Worm (Caenorhabditis elegans) whole organism, L1 larva: ENCODE results near the gene ZK686.6.
A peak's percentile ranks its signal among the peaks of the same experiment; 100 is the strongest.

Source experiments
- C04F5.9 ChIP-seq: sonication (generic microtip); optimal IDR thresholded peaks from 2 replicates; lab custom pipeline; 2016; ENCODE audit warnings: missing genetic modification characterization, missing compliant biosample characterization
- C16A3.4 ChIP-seq: fragments of 150-350 bp; optimal IDR thresholded peaks from 2 replicates; lab custom pipeline; 2014; ENCODE audit warnings: missing biosample characterization, missing genetic modification characterization
- C34B4.2 ChIP-seq: sonication (generic microtip); optimal IDR thresholded peaks from 2 replicates; lab custom pipeline; 2017; ENCODE audit warnings: mild to moderate bottlenecking, missing genetic modification characterization, missing compliant biosample characterization
- aly-2 ChIP-seq: fragments of 150-350 bp; optimal IDR thresholded peaks from 2 replicates; lab custom pipeline; 2014; ENCODE audit warnings: missing biosample characterization, missing genetic modification characterization
- ceh-8 ChIP-seq: fragments of 200-800 bp; sonication (Bioruptor generic); optimal IDR thresholded peaks from 2 replicates; lab custom pipeline; 2018; ENCODE audit warnings: mild to moderate bottlenecking, missing genetic modification characterization, moderate library complexity, missing compliant biosample characterization
- ceh-88 ChIP-seq: fragments of 200-800 bp; sonication (Bioruptor generic); IDR thresholded peaks from 2 replicates; pipeline ENCODE4 v1.3.6; 2022; ENCODE audit warnings: missing genetic modification characterization, missing compliant biosample characterization
- ceh-90 ChIP-seq: sonication (generic microtip); optimal IDR thresholded peaks from 2 replicates; lab custom pipeline; 2016; ENCODE audit warnings: missing genetic modification characterization, missing compliant biosample characterization
- dsc-1 ChIP-seq: sonication (generic microtip); optimal IDR thresholded peaks from 2 replicates; lab custom pipeline; 2016; ENCODE audit warnings: mild to moderate bottlenecking, missing genetic modification characterization, missing compliant biosample characterization
- efl-3 ChIP-seq: fragments of 200-800 bp; sonication (Bioruptor generic); optimal IDR thresholded peaks from 2 replicates; lab custom pipeline; 2018; ENCODE audit warnings: mild to moderate bottlenecking, missing genetic modification characterization, missing compliant biosample characterization
- egl-13 ChIP-seq: sonication (generic microtip); optimal IDR thresholded peaks from 2 replicates; lab custom pipeline; 2016; ENCODE audit warnings: missing genotype, missing genetic modification reagents, missing genetic modification characterization, missing compliant biosample characterization
- egl-27 ChIP-seq, 2 experiments: fragments of 150-350 bp in 1 of 2; sonication (generic microtip); optimal IDR thresholded peaks; 3 replicates each; lab custom pipeline; 2017 to 2018; ENCODE audit warnings: missing biosample characterization in 2 of 2, missing genetic modification characterization in 2 of 2, missing genetic modification reagents in 2 of 2
- elt-3 ChIP-seq, 6 experiments: fragments of 150-350 bp in 1 of 6; sonication (generic microtip); optimal IDR thresholded peaks; 2 replicates each; lab custom pipeline; 2017 to 2018; ENCODE audit warnings: missing biosample characterization in 6 of 6, missing genetic modification characterization in 6 of 6, inconsistent platforms in 1 of 6
- fkh-4 ChIP-seq: sonication (generic microtip); optimal IDR thresholded peaks from 2 replicates; lab custom pipeline; 2016; ENCODE audit warnings: missing compliant biosample characterization, missing genetic modification characterization, borderline replicate concordance
- fkh-8 ChIP-seq: sonication (generic microtip); optimal IDR thresholded peaks from 2 replicates; lab custom pipeline; 2016; ENCODE audit warnings: mild to moderate bottlenecking, missing genetic modification characterization, missing compliant biosample characterization
- fos-1 ChIP-seq: fragments of 150-350 bp; optimal IDR thresholded peaks from 2 replicates; lab custom pipeline; 2014; ENCODE audit warnings: missing biosample characterization, missing genetic modification characterization
- grh-1 ChIP-seq: fragments of 200-800 bp; sonication (Bioruptor generic); IDR thresholded peaks from 2 replicates; pipeline ENCODE4 v1.3.6; 2022; ENCODE audit warnings: missing genetic modification reagents, missing genetic modification characterization, missing compliant biosample characterization
- hlh-17 ChIP-seq: fragments of 200-800 bp; sonication (Bioruptor generic); optimal IDR thresholded peaks from 2 replicates; lab custom pipeline; 2018; ENCODE audit warnings: missing genetic modification characterization, mild to moderate bottlenecking, missing compliant biosample characterization, moderate library complexity, borderline replicate concordance
- irx-1 ChIP-seq: sonication (generic microtip); optimal IDR thresholded peaks from 2 replicates; lab custom pipeline; 2016; ENCODE audit warnings: missing genetic modification characterization, missing compliant biosample characterization
- isw-1 ChIP-seq: fragments of 200-800 bp; sonication (Bioruptor generic); IDR thresholded peaks from 2 replicates; pipeline ENCODE4 v1.3.6; 2022; ENCODE audit warnings: missing genetic modification characterization, missing compliant biosample characterization
- jun-1 ChIP-seq: fragments of 150-350 bp; optimal IDR thresholded peaks from 2 replicates; lab custom pipeline; 2014; ENCODE audit warnings: missing biosample characterization, missing genetic modification reagents, missing genetic modification characterization
- lin-13 ChIP-seq: fragments of 150-350 bp; optimal IDR thresholded peaks from 2 replicates; lab custom pipeline; 2014; ENCODE audit warnings: missing biosample characterization, missing genetic modification reagents, missing genetic modification characterization
- lin-14 ChIP-seq: fragments of 200-800 bp; sonication (Bioruptor generic); optimal IDR thresholded peaks from 2 replicates; lab custom pipeline; 2018; ENCODE audit warnings: mild to moderate bottlenecking, missing genetic modification characterization, moderate library complexity, missing compliant biosample characterization
- lin-15B ChIP-seq: fragments of 150-350 bp; sonication (generic microtip); optimal IDR thresholded peaks from 3 replicates; lab custom pipeline; 2014; ENCODE audit warnings: missing biosample characterization, missing genetic modification characterization
- lin-35 ChIP-seq, 2 experiments: fragments of 150-350 bp; optimal IDR thresholded peaks; 2 replicates each; lab custom pipeline; 2014; ENCODE audit warnings: missing biosample characterization in 2 of 2, missing genetic modification characterization in 2 of 2, missing genetic modification reagents in 2 of 2
- lir-3 ChIP-seq: sonication (generic microtip); optimal IDR thresholded peaks from 2 replicates; lab custom pipeline; 2016; ENCODE audit warnings: mild to moderate bottlenecking, missing genetic modification characterization, moderate library complexity, missing compliant biosample characterization; ENCODE audit not compliant: poor library complexity
- mdl-1 ChIP-seq, 2 experiments: fragments of 150-350 bp; optimal IDR thresholded peaks; 2 replicates each; lab custom pipeline; 2014 to 2017; ENCODE audit warnings: missing biosample characterization in 2 of 2, missing genetic modification characterization in 2 of 2, inconsistent platforms in 1 of 2
- nhr-12 ChIP-seq: sonication (generic microtip); optimal IDR thresholded peaks from 2 replicates; lab custom pipeline; 2017; ENCODE audit warnings: missing biosample characterization, missing genetic modification characterization
- nhr-19 ChIP-seq: fragments of 200-800 bp; sonication (Bioruptor generic); conservative IDR thresholded peaks from 2 replicates; pipeline ENCODE4 v1.3.6; 2022; ENCODE audit warnings: missing genetic modification characterization, missing compliant biosample characterization
- nhr-20 ChIP-seq: sonication (generic microtip); optimal IDR thresholded peaks from 2 replicates; lab custom pipeline; 2016; ENCODE audit warnings: mild to moderate bottlenecking, missing genetic modification characterization, missing compliant biosample characterization
- nhr-237 ChIP-seq: fragments of 150-350 bp; optimal IDR thresholded peaks from 2 replicates; lab custom pipeline; 2014; ENCODE audit warnings: missing biosample characterization, missing genetic modification characterization
- nhr-28 ChIP-seq: fragments of 150-350 bp; optimal IDR thresholded peaks from 2 replicates; lab custom pipeline; 2014; ENCODE audit warnings: missing biosample characterization, missing genetic modification characterization
- nhr-47 ChIP-seq: sonication (generic microtip); optimal IDR thresholded peaks from 2 replicates; lab custom pipeline; 2016; ENCODE audit warnings: mild to moderate bottlenecking, missing genetic modification characterization, moderate library complexity, missing compliant biosample characterization
- nhr-71 ChIP-seq: sonication (generic microtip); optimal IDR thresholded peaks from 2 replicates; lab custom pipeline; 2016; ENCODE audit warnings: mild to moderate bottlenecking, missing genetic modification characterization, moderate library complexity, missing compliant biosample characterization
- nhr-77 ChIP-seq: fragments of 150-350 bp; optimal IDR thresholded peaks from 2 replicates; lab custom pipeline; 2014; ENCODE audit warnings: missing biosample characterization, missing genetic modification characterization
- nhr-84 ChIP-seq: sonication (generic microtip); optimal IDR thresholded peaks from 2 replicates; lab custom pipeline; 2017; ENCODE audit warnings: missing biosample characterization, missing genetic modification characterization
- nhr-85 ChIP-seq: sonication (generic microtip); peaks from one replicate; lab custom pipeline; 2016; ENCODE audit warnings: missing genetic modification characterization, inconsistent platforms, missing compliant biosample characterization
- nhr-90 ChIP-seq: sonication (generic microtip); optimal IDR thresholded peaks from 2 replicates; lab custom pipeline; 2016; ENCODE audit warnings: mild to moderate bottlenecking, missing genetic modification characterization, missing compliant biosample characterization; ENCODE audit not compliant: poor library complexity
- pax-3 ChIP-seq: fragments of 200-800 bp; sonication (Bioruptor generic); optimal IDR thresholded peaks from 2 replicates; lab custom pipeline; 2018; ENCODE audit warnings: mild to moderate bottlenecking, missing genetic modification characterization, moderate library complexity, missing compliant biosample characterization
- snu-23 ChIP-seq: sonication (generic microtip); optimal IDR thresholded peaks from 2 replicates; lab custom pipeline; 2016; ENCODE audit warnings: missing genetic modification characterization, missing compliant biosample characterization
- sptf-1 ChIP-seq: fragments of 150-350 bp; optimal IDR thresholded peaks from 2 replicates; lab custom pipeline; 2014; ENCODE audit warnings: missing biosample characterization, missing genetic modification characterization
- sup-37 ChIP-seq: fragments of 200-800 bp; sonication (Bioruptor generic); optimal IDR thresholded peaks from 2 replicates; lab custom pipeline; 2018; ENCODE audit warnings: mild to moderate bottlenecking, missing genetic modification characterization, missing compliant biosample characterization
- unc-130 ChIP-seq: fragments of 150-350 bp; optimal IDR thresholded peaks from 2 replicates; lab custom pipeline; 2017; ENCODE audit warnings: missing biosample characterization, missing genetic modification characterization, inconsistent platforms
- unc-30 ChIP-seq: sonication (generic microtip); optimal IDR thresholded peaks from 2 replicates; lab custom pipeline; 2017; ENCODE audit warnings: missing biosample characterization, missing genetic modification characterization
- unc-62 ChIP-seq: fragments of 150-350 bp; optimal IDR thresholded peaks from 2 replicates; lab custom pipeline; 2014; ENCODE audit warnings: missing biosample characterization, missing genetic modification reagents, missing genetic modification characterization
- unc-86 ChIP-seq: sonication (generic microtip); optimal IDR thresholded peaks from 2 replicates; lab custom pipeline; 2016; ENCODE audit warnings: missing genetic modification characterization, missing compliant biosample characterization

Gene ZK686.6

DNA sequence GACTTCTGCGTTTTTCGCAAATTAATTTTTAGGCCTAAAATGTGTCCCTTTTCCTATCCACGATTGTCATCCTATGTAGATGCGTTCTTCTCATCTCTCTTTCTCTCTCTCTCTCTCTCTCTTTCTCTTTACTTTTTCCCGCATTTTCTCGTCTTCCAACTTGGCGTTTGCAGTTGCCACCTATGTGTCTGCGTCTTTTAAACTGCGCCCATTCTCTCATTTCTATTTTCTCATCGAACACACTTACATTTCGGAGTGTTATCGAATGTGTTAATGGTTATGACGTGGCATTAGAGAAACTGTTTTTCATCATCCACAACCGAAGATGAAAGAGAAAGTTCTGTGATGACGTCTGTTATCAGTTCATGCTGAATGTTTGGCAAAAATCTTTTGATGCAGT is 44.3 kb downstream of the ZK686.6 start (continued):
- TF ChIP-seq nhr-85 (tag; lab: Kevin White, UChicago), result peak; percentile 90
- no peak for TF ChIP-seq efl-3 (GFP tag; lab: Kevin White, UChicago)
- no peak for TF ChIP-seq nhr-12 (tag; lab: Kevin White, UChicago)
- no peak for TF ChIP-seq nhr-84 (tag; lab: Kevin White, UChicago)
- peak; percentile 58 for TF ChIP-seq lin-13
- TF ChIP-seq nhr-19 (GFP tag; lab: Robert Waterston, UW), result peak; percentile 28
- no peak for TF ChIP-seq egl-13 (tag; lab: Kevin White, UChicago)
- TF ChIP-seq ceh-90, result no peak
- no peak for TF ChIP-seq nhr-28 (tag; lab: Kevin White, UChicago)
- no peak for TF ChIP-seq unc-130 (tag; lab: Kevin White, UChicago)
- TF ChIP-seq nhr-90, result peak; percentile 44
- TF ChIP-seq sptf-1 (tag; lab: Kevin White, UChicago), result no peak
- TF ChIP-seq grh-1 (GFP tag; lab: Robert Waterston, UW), result no peak
- no peak for TF ChIP-seq aly-2
- TF ChIP-seq hlh-17, result no peak
- TF ChIP-seq unc-86 (tag; lab: Kevin White, UChicago), result no peak
- peak; percentile 71 for TF ChIP-seq snu-23 (GFP tag; lab: Kevin White, UChicago)
- peak; percentile 73 for TF ChIP-seq nhr-71 (tag; lab: Kevin White, UChicago)
- TF ChIP-seq egl-27 (tag; optimal IDR thresholded peaks at IDR 0.05; lab: Kevin White, UChicago), result peak in 1 of 2 experiments; percentile 63
- TF ChIP-seq unc-62 (GFP tag; lab: Kevin White, UChicago), result no peak
- peak in 3 of 6 experiments; percentile 71 to 83 (median 78) for TF ChIP-seq elt-3 (tag; optimal IDR thresholded peaks at IDR 0.05; lab: Kevin White, UChicago)
- TF ChIP-seq pax-3, result no peak
- peak; percentile 35 for TF ChIP-seq nhr-20
- peak; percentile 1 for TF ChIP-seq lir-3 (tag; lab: Kevin White, UChicago)
- no peak for TF ChIP-seq irx-1 (tag; lab: Kevin White, UChicago)
- peak in 1 of 2 experiments; percentile 5 for TF ChIP-seq mdl-1 (tag; optimal IDR thresholded peaks at IDR 0.05; lab: Kevin White, UChicago)
- TF ChIP-seq C16A3.4 (tag; lab: Kevin White, UChicago), result no peak
- TF ChIP-seq C04F5.9 (tag; lab: Kevin White, UChicago), result no peak
- no peak for TF ChIP-seq isw-1 (GFP tag; lab: Robert Waterston, UW)
- TF ChIP-seq nhr-237 (tag; lab: Kevin White, UChicago), result no peak
- TF ChIP-seq lin-35 (GFP tag; optimal IDR thresholded peaks at IDR 0.05; lab: Kevin White, UChicago), result peak; percentile 18 to 25
- peak; percentile 34 for TF ChIP-seq nhr-77
- no peak for TF ChIP-seq ceh-8 (GFP tag; lab: Kevin White, UChicago)
- peak; percentile 90 for TF ChIP-seq lin-14 (GFP tag; lab: Kevin White, UChicago)
- no peak for TF ChIP-seq fkh-4 (tag; lab: Kevin White, UChicago)
- no peak for TF ChIP-seq sup-37 (GFP tag; lab: Kevin White, UChicago)
- TF ChIP-seq fos-1, result peak; percentile 23
- TF ChIP-seq C34B4.2 (tag; lab: Kevin White, UChicago), result no peak
- no peak for TF ChIP-seq ceh-88 (GFP tag; lab: Robert Waterston, UW)

- no peak for TF ChIP-seq isw-1 (GFP tag; lab: Robert Waterston, UW)
- TF ChIP-seq nhr-71 (tag; lab: Kevin White, UChicago), result peak; percentile 42
- no peak for TF ChIP-seq jun-1 (tag; lab: Kevin White, UChicago)
- no peak for TF ChIP-seq lin-15B (tag; lab: Kevin White, UChicago)
- TF ChIP-seq nhr-237 (tag; lab: Kevin White, UChicago), result no peak
- peak; percentile 29 for TF ChIP-seq pax-3
- TF ChIP-seq unc-130 (tag; lab: Kevin White, UChicago), result no peak
- peak; percentile 16 for TF ChIP-seq snu-23 (GFP tag; lab: Kevin White, UChicago)
- peak; percentile 68 for TF ChIP-seq fkh-8 (tag; lab: Kevin White, UChicago)
- no peak for TF ChIP-seq efl-3 (GFP tag; lab: Kevin White, UChicago)
- TF ChIP-seq nhr-47, result peak; percentile 41
- TF ChIP-seq unc-30 (tag; lab: Kevin White, UChicago), result no peak
- TF ChIP-seq nhr-19 (GFP tag; lab: Robert Waterston, UW), result no peak
- TF ChIP-seq dsc-1 (tag; lab: Kevin White, UChicago), result peak; percentile 62
- TF ChIP-seq ceh-8 (GFP tag; lab: Kevin White, UChicago), result no peak
These were observed 46.3 kb downstream of the ZK686.6 start for ce11 chrIII:7726500-7726899.
